Fruit fly (Drosophila melanogaster): ENCODE results near the gene NP15.6.

The NP15.6 gene

DNA sequence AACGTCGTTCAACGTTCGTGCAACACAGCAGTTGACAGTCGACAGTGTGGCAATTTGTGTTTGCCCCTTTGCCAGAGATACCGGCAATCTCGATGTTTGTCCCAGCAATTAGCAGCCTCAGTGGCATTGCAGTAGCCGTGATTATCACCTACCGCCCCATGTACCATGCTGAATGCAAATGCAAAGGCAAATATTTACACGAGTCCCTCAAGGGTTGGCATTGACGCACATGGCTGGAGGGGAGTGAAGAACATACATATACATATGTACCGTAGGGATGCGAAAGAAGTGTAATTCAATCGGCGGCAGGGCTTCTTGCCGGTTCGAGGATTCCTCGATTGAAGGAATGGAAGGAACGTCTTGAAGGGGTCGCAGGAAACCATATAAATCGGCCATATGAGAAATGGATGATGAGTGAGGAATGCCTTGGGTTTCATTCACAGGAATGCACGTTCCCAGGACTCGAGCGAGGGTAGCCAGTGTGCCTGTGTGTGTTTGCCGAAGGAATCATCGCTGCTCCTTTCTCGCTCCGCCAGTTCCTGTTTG lies 27.2 kb upstream of the NP15.6 start (continued):
- no peak for TF ChIP-seq CG1024 (GFP tag; IDR thresholded peaks at IDR 0.05)
- TF ChIP-seq Vsx1 (GFP tag; optimal IDR thresholded peaks at IDR 0.05): no peak
- TF ChIP-seq HLH54F (GFP tag; optimal IDR thresholded peaks at IDR 0.05): no peak
- TF ChIP-seq CG4707 (GFP tag; optimal IDR thresholded peaks at IDR 0.05): no peak
- TF ChIP-seq jigr1 (GFP tag; IDR thresholded peaks at IDR 0.05): no peak
- no peak for TF ChIP-seq CG13624 (GFP tag; optimal IDR thresholded peaks at IDR 0.05)
- no peak for TF ChIP-seq CG8944 (GFP tag; optimal IDR thresholded peaks at IDR 0.05)
- TF ChIP-seq CG2129 (GFP tag; IDR thresholded peaks at IDR 0.05; ENCODE audit: partially characterized antibody): no peak
- TF ChIP-seq sc (optimal IDR thresholded peaks at IDR 0.05): no peak
- no peak for TF ChIP-seq sc (GFP tag; optimal IDR thresholded peaks at IDR 0.05)
- TF ChIP-seq ATbp (GFP tag; optimal IDR thresholded peaks at IDR 0.05): peak; percentile 39
- no peak for TF ChIP-seq ERR (GFP tag; optimal IDR thresholded peaks at IDR 0.05)
- TF ChIP-seq CG18011 (GFP tag; optimal IDR thresholded peaks at IDR 0.05): no peak
- no peak for TF ChIP-seq vvl (GFP tag; IDR thresholded peaks at IDR 0.05)
- no peak for TF ChIP-seq Jarid2 (GFP tag; optimal IDR thresholded peaks at IDR 0.05)
- TF ChIP-seq CG11504 (tag; optimal IDR thresholded peaks at IDR 0.05): peak; percentile 9
- peak; percentile 40 for TF ChIP-seq sens (GFP tag)
- no peak for TF ChIP-seq CG32532 (GFP tag; IDR thresholded peaks at IDR 0.05)
- no peak for TF ChIP-seq CG16815 (GFP tag; optimal IDR thresholded peaks at IDR 0.05)
- TF ChIP-seq Asciz (GFP tag; optimal IDR thresholded peaks at IDR 0.05): peak; percentile 31
- no peak for TF ChIP-seq CG8924 (tag; optimal IDR thresholded peaks at IDR 0.05)
- peak; percentile 51 for TF ChIP-seq CG6813 (GFP tag; optimal IDR thresholded peaks at IDR 0.05)
- TF ChIP-seq CG30020 (tag; optimal IDR thresholded peaks at IDR 0.05): no peak
- no peak for TF ChIP-seq Abd-B (GFP tag; optimal IDR thresholded peaks at IDR 0.05)
- TF ChIP-seq Spps (tag; optimal IDR thresholded peaks at IDR 0.05): no peak
- TF ChIP-seq Camta (GFP tag; optimal IDR thresholded peaks at IDR 0.05): no peak
- no peak for TF ChIP-seq CG10959 (GFP tag; IDR thresholded peaks at IDR 0.05)
- no peak for TF ChIP-seq CG12104 (GFP tag; optimal IDR thresholded peaks at IDR 0.05)
- no peak for TF ChIP-seq MBD-R2 (GFP tag; IDR thresholded peaks at IDR 0.05)
- no peak for TF ChIP-seq CG10274 (GFP tag; optimal IDR thresholded peaks at IDR 0.05)
- no peak for TF ChIP-seq klu (GFP tag; IDR thresholded peaks at IDR 0.05)
- TF ChIP-seq NK7.1 (GFP tag; optimal IDR thresholded peaks at IDR 0.05): no peak
- peak; percentile 62 for TF ChIP-seq D (optimal IDR thresholded peaks at IDR 0.05)
- no peak for TF ChIP-seq D (GFP tag; optimal IDR thresholded peaks at IDR 0.05)
- no peak for TF ChIP-seq abd-A (tag; optimal IDR thresholded peaks at IDR 0.05)
- no peak for TF ChIP-seq emc (GFP tag; optimal IDR thresholded peaks at IDR 0.05)
- TF ChIP-seq twi (tag; optimal IDR thresholded peaks at IDR 0.05): peak; percentile 57
- no peak for TF ChIP-seq br (optimal IDR thresholded peaks at IDR 0.05)
- TF ChIP-seq CG16863 (GFP tag; optimal IDR thresholded peaks at IDR 0.05): no peak
- 0 out of 3 replicates have a peak, but pooled peaks have one; percentile 38 for TF ChIP-seq ci (GFP tag; IDR thresholded peaks at IDR 0.05)
- TF ChIP-seq CG11085 (GFP tag; IDR thresholded peaks at IDR 0.05): no peak
- peak; percentile 24 for TF ChIP-seq fd102C (GFP tag; optimal IDR thresholded peaks at IDR 0.05)
- 0 out of 2 replicates have a peak, but pooled peaks have one; percentile 33 for TF ChIP-seq ara (GFP tag; IDR thresholded peaks at IDR 0.05)
- TF ChIP-seq Eip74EF (GFP tag; optimal IDR thresholded peaks at IDR 0.05): no peak
- no peak for TF ChIP-seq salm (tag; optimal IDR thresholded peaks at IDR 0.05)
- no peak for TF ChIP-seq Blimp-1 (GFP tag; optimal IDR thresholded peaks at IDR 0.05)
- TF ChIP-seq wek (GFP tag; optimal IDR thresholded peaks at IDR 0.05): peak; percentile 34
- no peak for TF ChIP-seq ato (GFP tag; IDR thresholded peaks at IDR 0.05; ENCODE audit: partially characterized antibody)
- no peak for TF ChIP-seq Poxn (GFP tag; IDR thresholded peaks at IDR 0.05)
- no peak for TF ChIP-seq dmrt99B (tag; optimal IDR thresholded peaks at IDR 0.05)
- no peak for TF ChIP-seq CG2199 (GFP tag; IDR thresholded peaks at IDR 0.05)

Data from whole organism, embryonic.